Fruit fly (Drosophila melanogaster): Measurements from ENCODE around the gene subdued.

Gene subdued

dm6 chr3R:19623606-19624005 lies 18.9 kb downstream of the subdued start (continued):
- TF ChIP-seq CG12104 (GFP tag; optimal IDR thresholded peaks at IDR 0.05) (no peak), CG14667 (GFP tag; IDR thresholded peaks at IDR 0.05) (no peak), shn (GFP tag; optimal IDR thresholded peaks at IDR 0.05) (peak; percentile 10), Abd-B (GFP tag; optimal IDR thresholded peaks at IDR 0.05) (peak; percentile 58), bsh (GFP tag; optimal IDR thresholded peaks at IDR 0.05) (peak in 1 of 2 experiments; percentile 68), CG9932 (GFP tag; IDR thresholded peaks at IDR 0.05) (peak; percentile 54; the same call in 1 of the 2 replicates), stc (GFP tag; IDR thresholded peaks at IDR 0.05) (0 out of 2 replicates have a peak, but pooled peaks have one; percentile 39), CG11696 (GFP tag; IDR thresholded peaks at IDR 0.05) (0 out of 2 replicates have a peak, but pooled peaks have one; percentile 49), Dip2 (GFP tag; IDR thresholded peaks at IDR 0.05) (no peak), Bteb2 (GFP tag; optimal IDR thresholded peaks at IDR 0.05) (peak; percentile 47), Gug (GFP tag; IDR thresholded peaks at IDR 0.05) (peak; percentile 66), ap (GFP tag; IDR thresholded peaks at IDR 0.05) (no peak), chm (GFP tag; IDR thresholded peaks at IDR 0.05) (no peak), Ptx1 (GFP tag; IDR thresholded peaks at IDR 0.05) (peak; percentile 63), ERR (GFP tag; optimal IDR thresholded peaks at IDR 0.05) (no peak), CG8924 (tag; optimal IDR thresholded peaks at IDR 0.05) (peak; percentile 19), Rfx (GFP tag; IDR thresholded peaks at IDR 0.05) (peak; percentile 79), Antp (GFP tag; optimal IDR thresholded peaks at IDR 0.05) (peak; percentile 43), Eip74EF (GFP tag; optimal IDR thresholded peaks at IDR 0.05) (peak in 1 of 2 experiments; percentile 28), caup (GFP tag; optimal IDR thresholded peaks at IDR 0.05; ENCODE audit: severe bottlenecking) (peak; percentile 43), onecut (GFP tag; IDR thresholded peaks at IDR 0.05) (peak; percentile 20; the same call in 1 of the 2 replicates), CG4854 (GFP tag; optimal IDR thresholded peaks at IDR 0.05) (peak; percentile 24), CG9817 (tag; optimal IDR thresholded peaks at IDR 0.05) (peak; percentile 28), fd3F (GFP tag; optimal IDR thresholded peaks at IDR 0.05) (no peak), CG4328 (GFP tag; optimal IDR thresholded peaks at IDR 0.05) (no peak), Nf-YA (GFP tag; IDR thresholded peaks at IDR 0.05) (0 out of 2 replicates have a peak, but pooled peaks have one; percentile 36), Taf1 (GFP tag; IDR thresholded peaks at IDR 0.05) (peak; percentile 30; the same call in 1 of the 2 replicates), CG4360 (GFP tag; IDR thresholded peaks at IDR 0.05) (no peak), CG6272 (GFP tag; IDR thresholded peaks at IDR 0.05) (no peak), CG3407 (GFP tag; optimal IDR thresholded peaks at IDR 0.05) (no peak), CG14710 (tag; optimal IDR thresholded peaks at IDR 0.05) (peak; percentile 25), ken (GFP tag; IDR thresholded peaks at IDR 0.05) (peak; percentile 69), Hmx (GFP tag; optimal IDR thresholded peaks at IDR 0.05) (no peak), hkb (optimal IDR thresholded peaks at IDR 0.05) (no peak), hkb (GFP tag; IDR thresholded peaks at IDR 0.05) (peak; percentile 80), Poxn (GFP tag; IDR thresholded peaks at IDR 0.05) (0 out of 2 replicates have a peak, but pooled peaks have one; percentile 39), nerfin-2 (GFP tag; IDR thresholded peaks at IDR 0.05; ENCODE audit: partially characterized antibody) (no peak), gt (GFP tag; IDR thresholded peaks at IDR 0.05) (no peak), ash1 (GFP tag; optimal IDR thresholded peaks at IDR 0.05) (no peak), CG11504 (tag; optimal IDR thresholded peaks at IDR 0.05) (peak; percentile 74), kay (GFP tag; optimal IDR thresholded peaks at IDR 0.05) (no peak), toy (GFP tag; IDR thresholded peaks at IDR 0.05) (no peak), CG18599 (GFP tag; optimal IDR thresholded peaks at IDR 0.05) (peak; percentile 55), Bdp1 (GFP tag; optimal IDR thresholded peaks at IDR 0.05) (no peak), CG9876 (GFP tag; optimal IDR thresholded peaks at IDR 0.05) (peak; percentile 15), D19A (tag; optimal IDR thresholded peaks at IDR 0.05) (peak; percentile 39), gsb (GFP tag; IDR thresholded peaks at IDR 0.05) (0 out of 2 replicates have a peak, but pooled peaks have one; percentile 20), gce (GFP tag; IDR thresholded peaks at IDR 0.05) (0 out of 3 replicates have a peak, but pooled peaks have one; percentile 21), Hr51 (GFP tag; optimal IDR thresholded peaks at IDR 0.05) (peak in 1 of 2 experiments; percentile 61), br (optimal IDR thresholded peaks at IDR 0.05) (no peak), CG42726 (GFP tag; IDR thresholded peaks at IDR 0.05; ENCODE audit: partially characterized antibody) (no peak)

Data from whole organism, embryonic.